Fruit fly (Drosophila melanogaster): ENCODE results near the gene CG3213.

Gene CG3213

dm6 chr2L:3534227-3534842 lies 14.9 kb upstream of the CG3213 start:
- peak; percentile 46 for TF ChIP-seq dsf (GFP tag; optimal IDR thresholded peaks at IDR 0.05; ENCODE audit: borderline replicate concordance)
- TF ChIP-seq brk (GFP tag; optimal IDR thresholded peaks at IDR 0.05): no peak
- TF ChIP-seq Dif (GFP tag; optimal IDR thresholded peaks at IDR 0.05; ENCODE audit: partially characterized antibody): peak; percentile 81
- peak; percentile 82 for TF ChIP-seq OdsH (GFP tag; optimal IDR thresholded peaks at IDR 0.05)
- TF ChIP-seq ey (GFP tag; optimal IDR thresholded peaks at IDR 0.05): peak; percentile 89
- TF ChIP-seq rgr (GFP tag; optimal IDR thresholded peaks at IDR 0.05): peak; percentile 80
- TF ChIP-seq dmrt93B (GFP tag; optimal IDR thresholded peaks at IDR 0.05): peak; percentile 73
- TF ChIP-seq Sp1 (GFP tag; optimal IDR thresholded peaks at IDR 0.05): peak; percentile 85
- TF ChIP-seq br (GFP tag; optimal IDR thresholded peaks at IDR 0.05): peak; percentile 86
- TF ChIP-seq CrebA (GFP tag; optimal IDR thresholded peaks at IDR 0.05; ENCODE audit: borderline replicate concordance): no peak
- TF ChIP-seq Jra (GFP tag; optimal IDR thresholded peaks at IDR 0.05): peak; percentile 67
- TF ChIP-seq Rel (GFP tag; optimal IDR thresholded peaks at IDR 0.05): peak; percentile 10
- peak; percentile 28 for TF ChIP-seq Rel (tag; optimal IDR thresholded peaks at IDR 0.05)
- TF ChIP-seq dl (GFP tag; optimal IDR thresholded peaks at IDR 0.05; ENCODE audit: insufficient read depth in 1 of 2, partially characterized antibody in 2 of 2): peak in 1 of 2 experiments; percentile 67
- no peak for TF ChIP-seq sv (GFP tag; optimal IDR thresholded peaks at IDR 0.05)
- peak; percentile 65 for TF ChIP-seq CG32264 (GFP tag; optimal IDR thresholded peaks at IDR 0.05)
- TF ChIP-seq foxo (GFP tag; optimal IDR thresholded peaks at IDR 0.05): peak; percentile 55 to 89
- TF ChIP-seq psq (GFP tag; optimal IDR thresholded peaks at IDR 0.05): peak; percentile 50
- TF ChIP-seq HLH106 (tag; optimal IDR thresholded peaks at IDR 0.05): peak; percentile 84
- TF ChIP-seq jim (GFP tag; optimal IDR thresholded peaks at IDR 0.05): no peak
- TF ChIP-seq h (GFP tag; optimal IDR thresholded peaks at IDR 0.05): peak; percentile 88
- TF ChIP-seq pan (optimal IDR thresholded peaks at IDR 0.05): no peak
- no peak for TF ChIP-seq lola (GFP tag; optimal IDR thresholded peaks at IDR 0.05)
- peak; percentile 24 for TF ChIP-seq Mio (GFP tag; optimal IDR thresholded peaks at IDR 0.05)
- TF ChIP-seq Abd-B (GFP tag; optimal IDR thresholded peaks at IDR 0.05): no peak
- peak; percentile 84 for TF ChIP-seq Hnf4 (GFP tag; optimal IDR thresholded peaks at IDR 0.05)
- TF ChIP-seq Myc (optimal IDR thresholded peaks at IDR 0.05): no peak
- no peak for TF ChIP-seq N (GFP tag; optimal IDR thresholded peaks at IDR 0.05)
- peak; percentile 86 for TF ChIP-seq fru (GFP tag; optimal IDR thresholded peaks at IDR 0.05)
- peak; percentile 76 for TF ChIP-seq woc (GFP tag; optimal IDR thresholded peaks at IDR 0.05)
- TF ChIP-seq usp (GFP tag; optimal IDR thresholded peaks at IDR 0.05): no peak
- TF ChIP-seq tai (GFP tag; optimal IDR thresholded peaks at IDR 0.05): peak; percentile 81
- no peak for TF ChIP-seq GATAd (GFP tag; optimal IDR thresholded peaks at IDR 0.05)
- peak; percentile 38 for TF ChIP-seq Hr83 (GFP tag; optimal IDR thresholded peaks at IDR 0.05; ENCODE audit: poor library complexity, severe bottlenecking)
- TF ChIP-seq Dfd (GFP tag; optimal IDR thresholded peaks at IDR 0.05): no peak
- TF ChIP-seq Vsx2 (GFP tag; optimal IDR thresholded peaks at IDR 0.05; ENCODE audit: partially characterized antibody): no peak
- TF ChIP-seq CG9705 (GFP tag; optimal IDR thresholded peaks at IDR 0.05): peak; percentile 63
- no peak for TF ChIP-seq Hr78 (GFP tag; optimal IDR thresholded peaks at IDR 0.05)
- TF ChIP-seq sage (GFP tag; optimal IDR thresholded peaks at IDR 0.05): peak; percentile 49

- TF ChIP-seq tai (GFP tag; optimal IDR thresholded peaks at IDR 0.05) (no peak), Hr78 (GFP tag; optimal IDR thresholded peaks at IDR 0.05) (no peak), h (GFP tag; optimal IDR thresholded peaks at IDR 0.05) (peak; percentile 19), woc (GFP tag; optimal IDR thresholded peaks at IDR 0.05) (no peak), CG9705 (GFP tag; optimal IDR thresholded peaks at IDR 0.05) (no peak), Abd-B (GFP tag; optimal IDR thresholded peaks at IDR 0.05) (no peak), usp (GFP tag; optimal IDR thresholded peaks at IDR 0.05) (no peak), pan (optimal IDR thresholded peaks at IDR 0.05) (no peak), fru (GFP tag; optimal IDR thresholded peaks at IDR 0.05) (peak; percentile 2), Sp1 (GFP tag; optimal IDR thresholded peaks at IDR 0.05) (no peak), sv (GFP tag; optimal IDR thresholded peaks at IDR 0.05) (no peak), Mio (GFP tag; optimal IDR thresholded peaks at IDR 0.05) (no peak), psq (GFP tag; optimal IDR thresholded peaks at IDR 0.05) (peak; percentile 17), Jra (GFP tag; optimal IDR thresholded peaks at IDR 0.05) (no peak), Hr83 (GFP tag; optimal IDR thresholded peaks at IDR 0.05; ENCODE audit: poor library complexity, severe bottlenecking) (no peak), jim (GFP tag; optimal IDR thresholded peaks at IDR 0.05) (no peak), dmrt93B (GFP tag; optimal IDR thresholded peaks at IDR 0.05) (no peak), GATAd (GFP tag; optimal IDR thresholded peaks at IDR 0.05) (no peak), Myc (optimal IDR thresholded peaks at IDR 0.05) (no peak), br (GFP tag; optimal IDR thresholded peaks at IDR 0.05) (no peak), foxo (GFP tag; optimal IDR thresholded peaks at IDR 0.05) (peak in 1 of 2 experiments; percentile 40), OdsH (GFP tag; optimal IDR thresholded peaks at IDR 0.05) (no peak), Dfd (GFP tag; optimal IDR thresholded peaks at IDR 0.05) (no peak), ey (GFP tag; optimal IDR thresholded peaks at IDR 0.05) (peak; percentile 5), Dif (GFP tag; optimal IDR thresholded peaks at IDR 0.05; ENCODE audit: partially characterized antibody) (no peak), dsf (GFP tag; optimal IDR thresholded peaks at IDR 0.05; ENCODE audit: borderline replicate concordance) (no peak), brk (GFP tag; optimal IDR thresholded peaks at IDR 0.05) (no peak), N (GFP tag; optimal IDR thresholded peaks at IDR 0.05) (no peak), CrebA (GFP tag; optimal IDR thresholded peaks at IDR 0.05; ENCODE audit: borderline replicate concordance) (no peak), rgr (GFP tag; optimal IDR thresholded peaks at IDR 0.05) (no peak), Hnf4 (GFP tag; optimal IDR thresholded peaks at IDR 0.05) (no peak), lola (GFP tag; optimal IDR thresholded peaks at IDR 0.05) (no peak), Vsx2 (GFP tag; optimal IDR thresholded peaks at IDR 0.05; ENCODE audit: partially characterized antibody) (no peak), CG32264 (GFP tag; optimal IDR thresholded peaks at IDR 0.05) (no peak), dl (GFP tag; optimal IDR thresholded peaks at IDR 0.05; ENCODE audit: insufficient read depth in 1 of 2, partially characterized antibody in 2 of 2) (no peak), Rel (GFP tag; optimal IDR thresholded peaks at IDR 0.05) (no peak), Rel (tag; optimal IDR thresholded peaks at IDR 0.05) (no peak), HLH106 (tag; optimal IDR thresholded peaks at IDR 0.05) (peak; percentile 20), sage (GFP tag; optimal IDR thresholded peaks at IDR 0.05) (no peak)
These were observed 13.6 kb upstream of the CG3213 start for dm6 chr2L:3532973-3533525.

Measured in whole organism, wandering third instar larva.